Worm (Caenorhabditis elegans) whole organism, L2 larva: ENCODE results near the gene chil-23.

Experiments
- F13H6.1 ChIP-seq: sonication (generic microtip); optimal IDR thresholded peaks from 2 replicates; lab custom pipeline; 2016; ENCODE audit warnings: missing genetic modification characterization, missing compliant biosample characterization
- Y55F3AM.14 ChIP-seq: fragments of 200-800 bp; sonication (Bioruptor generic); optimal IDR thresholded peaks from 2 replicates; lab custom pipeline; 2018; ENCODE audit warnings: mild to moderate bottlenecking, missing genetic modification characterization, missing compliant biosample characterization
- ZK546.5 ChIP-seq: sonication (generic microtip); optimal IDR thresholded peaks from 2 replicates; lab custom pipeline; 2017; ENCODE audit warnings: missing biosample characterization, missing genetic modification characterization
- alr-1 ChIP-seq: fragments of 150-350 bp; optimal IDR thresholded peaks from 2 replicates; lab custom pipeline; 2014; ENCODE audit warnings: missing biosample characterization, missing genetic modification characterization
- aly-2 ChIP-seq: fragments of 150-350 bp; optimal IDR thresholded peaks from 2 replicates; lab custom pipeline; 2014; ENCODE audit warnings: missing biosample characterization, missing genetic modification characterization
- ama-1 ChIP-seq: fragments of 150-350 bp; optimal IDR thresholded peaks from 2 replicates; lab custom pipeline; 2018; ENCODE audit warnings: inconsistent platforms
- blmp-1 ChIP-seq: sonication (generic microtip); optimal IDR thresholded peaks from 2 replicates; lab custom pipeline; 2017; ENCODE audit warnings: missing genetic modification characterization, mild to moderate bottlenecking, missing compliant biosample characterization, antibody characterized with exemption, moderate library complexity; ENCODE audit not compliant: insufficient read depth
- ceh-82 ChIP-seq: fragments of 150-350 bp; optimal IDR thresholded peaks from 2 replicates; lab custom pipeline; 2014; ENCODE audit warnings: missing biosample characterization, missing genetic modification characterization
- dmd-4 ChIP-seq: sonication (generic microtip); optimal IDR thresholded peaks from 2 replicates; lab custom pipeline; 2017; ENCODE audit warnings: missing biosample characterization, missing genetic modification characterization
- egl-27 ChIP-seq: sonication (generic microtip); optimal IDR thresholded peaks from 3 replicates; lab custom pipeline; 2017; ENCODE audit warnings: missing biosample characterization, missing genetic modification reagents, missing genetic modification characterization
- gmeb-1 ChIP-seq: fragments of 150-350 bp; optimal IDR thresholded peaks from 2 replicates; lab custom pipeline; 2014; ENCODE audit warnings: missing biosample characterization, missing genetic modification characterization
- lin-11 ChIP-seq: fragments of 150-350 bp; sonication (generic microtip); optimal IDR thresholded peaks from 2 replicates; lab custom pipeline; 2014; ENCODE audit warnings: missing biosample characterization, missing genetic modification characterization, inconsistent platforms, mixed read lengths
- lin-13 ChIP-seq: fragments of 150-350 bp; optimal IDR thresholded peaks from 2 replicates; lab custom pipeline; 2014; ENCODE audit warnings: missing biosample characterization, missing genetic modification reagents, missing genetic modification characterization
- lin-39 ChIP-seq: fragments of 150-350 bp; optimal IDR thresholded peaks from 2 replicates; lab custom pipeline; 2014; ENCODE audit warnings: missing biosample characterization, missing genetic modification reagents, missing genetic modification characterization
- mab-5 ChIP-seq: fragments of 150-350 bp; optimal IDR thresholded peaks from 2 replicates; lab custom pipeline; 2014; ENCODE audit warnings: missing biosample characterization, missing genetic modification characterization
- mbf-1 ChIP-seq: sonication (generic microtip); optimal IDR thresholded peaks from 2 replicates; lab custom pipeline; 2017; ENCODE audit warnings: missing biosample characterization, missing genetic modification characterization
- nhr-10 ChIP-seq: sonication (generic microtip); optimal IDR thresholded peaks from 2 replicates; lab custom pipeline; 2017; ENCODE audit warnings: missing biosample characterization, missing genetic modification characterization
- nhr-23 ChIP-seq: fragments of 150-350 bp; optimal IDR thresholded peaks from 2 replicates; lab custom pipeline; 2014; ENCODE audit warnings: missing biosample characterization, missing genetic modification reagents, missing genetic modification characterization
- nhr-237 ChIP-seq: fragments of 150-350 bp; optimal IDR thresholded peaks from 2 replicates; lab custom pipeline; 2014; ENCODE audit warnings: missing biosample characterization, missing genetic modification characterization
- nhr-25 ChIP-seq: fragments of 150-350 bp; sonication (generic microtip); optimal IDR thresholded peaks from 3 replicates; lab custom pipeline; 2014; ENCODE audit warnings: missing biosample characterization, missing genetic modification characterization
- peb-1 ChIP-seq: fragments of 150-350 bp; optimal IDR thresholded peaks from 2 replicates; lab custom pipeline; 2014; ENCODE audit warnings: missing biosample characterization, missing genetic modification characterization
- skn-1 ChIP-seq: sonication (generic microtip); optimal IDR thresholded peaks from 2 replicates; lab custom pipeline; 2017; ENCODE audit warnings: missing biosample characterization, missing genetic modification characterization
- zag-1 ChIP-seq: fragments of 150-350 bp; optimal IDR thresholded peaks from 2 replicates; lab custom pipeline; 2014; ENCODE audit warnings: missing biosample characterization, missing genetic modification characterization
- ztf-4 ChIP-seq: fragments of 150-350 bp; optimal IDR thresholded peaks from 2 replicates; lab custom pipeline; 2014; ENCODE audit warnings: missing biosample characterization, missing genetic modification characterization

Gene chil-23

ce11 chrII:9427644-9428043, 40.8 kb downstream of the chil-23 start, which contains the start of gene M176.5:
Gene M176.5 (minus strand): TSS chrII:9427744.
- peak; percentile 15 for TF ChIP-seq F13H6.1 (tag; lab: Kevin White, UChicago)
- no peak for TF ChIP-seq nhr-10 (tag; lab: Kevin White, UChicago)

- TF ChIP-seq dmd-4 (tag; lab: Kevin White, UChicago), result no peak
- TF ChIP-seq peb-1 (tag; lab: Kevin White, UChicago), result no peak
- TF ChIP-seq lin-13 (GFP tag; lab: Kevin White, UChicago), result no peak
- no peak for TF ChIP-seq ZK546.5
- no peak for TF ChIP-seq Y55F3AM.14 (GFP tag; lab: Kevin White, UChicago)
- TF ChIP-seq ama-1 (lab: Kevin White, UChicago), result no peak
- TF ChIP-seq lin-39 (tag; lab: Kevin White, UChicago), result no peak
- TF ChIP-seq zag-1 (tag; lab: Kevin White, UChicago), result no peak
These were observed 42.3 kb downstream of the chil-23 start, which contains the start of gene M176.10 for ce11 chrII:9426076-9426475. Gene M176.10 (minus strand): TSS chrII:9426176.

ce11 chrII:9421969-9422368, 46.4 kb downstream of the chil-23 start, which contains the start of gene M176.11:
Gene M176.11 (plus strand): TSS chrII:9422269.
- no peak for TF ChIP-seq lin-11 (tag; lab: Kevin White, UChicago)
- no peak for TF ChIP-seq nhr-25 (tag; lab: Kevin White, UChicago)
- TF ChIP-seq F13H6.1 (tag; lab: Kevin White, UChicago), result no peak
- TF ChIP-seq dmd-4 (tag; lab: Kevin White, UChicago), result no peak
- no peak for TF ChIP-seq ceh-82
- TF ChIP-seq alr-1 (tag; lab: Kevin White, UChicago), result no peak
- no peak for TF ChIP-seq ZK546.5
- TF ChIP-seq gmeb-1 (tag; lab: Kevin White, UChicago), result no peak
- TF ChIP-seq nhr-237 (tag; lab: Kevin White, UChicago), result no peak
- TF ChIP-seq egl-27 (tag; lab: Kevin White, UChicago), result no peak
- TF ChIP-seq aly-2 (tag; lab: Kevin White, UChicago), result no peak
- TF ChIP-seq peb-1 (tag; lab: Kevin White, UChicago), result no peak
- TF ChIP-seq Y55F3AM.14 (GFP tag; lab: Kevin White, UChicago), result no peak
- TF ChIP-seq skn-1 (tag; lab: Kevin White, UChicago), result no peak
- no peak for TF ChIP-seq nhr-23
- TF ChIP-seq mab-5, result no peak
- no peak for TF ChIP-seq blmp-1

ce11 chrII:9418843-9419532, 49.4 kb downstream of the chil-23 start:
- TF ChIP-seq aly-2 (tag; lab: Kevin White, UChicago) (no peak), ama-1 (lab: Kevin White, UChicago) (no peak), mbf-1 (no peak), zag-1 (tag; lab: Kevin White, UChicago) (no peak), lin-13 (GFP tag; lab: Kevin White, UChicago) (no peak), ztf-4 (tag; lab: Kevin White, UChicago) (no peak), mab-5 (no peak), egl-27 (tag; lab: Kevin White, UChicago) (no peak)
- TF ChIP-seq, all 48 proteins: peak for 0

- TF ChIP-seq lin-13 (GFP tag; lab: Kevin White, UChicago), result no peak
These were observed 50.3 kb downstream of the chil-23 start, which contains the start of the genes M176.4 and M176.16 for ce11 chrII:9418065-9418567. Gene M176.4 (plus strand): TSS chrII:9418365. Gene M176.16 (plus strand): TSS chrII:9418517.
